Fruit fly (Drosophila melanogaster): ENCODE measurements around the gene CG1523.

dm6 chr3R:28830746-28831145 lies 11.3 kb upstream of the CG1523 start:
- TF ChIP-seq CG32264 (GFP tag; optimal IDR thresholded peaks at IDR 0.05) (no peak), foxo (GFP tag; optimal IDR thresholded peaks at IDR 0.05) (no peak), woc (GFP tag; optimal IDR thresholded peaks at IDR 0.05) (no peak), usp (GFP tag; optimal IDR thresholded peaks at IDR 0.05) (no peak), Hr78 (GFP tag; optimal IDR thresholded peaks at IDR 0.05) (no peak), Vsx2 (GFP tag; optimal IDR thresholded peaks at IDR 0.05; ENCODE audit: partially characterized antibody) (no peak), psq (GFP tag; optimal IDR thresholded peaks at IDR 0.05) (peak; percentile 7), tai (GFP tag; optimal IDR thresholded peaks at IDR 0.05) (no peak), h (GFP tag; optimal IDR thresholded peaks at IDR 0.05) (no peak), rgr (GFP tag; optimal IDR thresholded peaks at IDR 0.05) (peak; percentile 2)
